Worm (Caenorhabditis elegans): ENCODE data around the gene T08A11.1.

ce11 chrIII:4223668-4224127, 39.2 kb downstream of the T08A11.1 start:
- TF ChIP-seq snpc-4 (tag; optimal IDR thresholded peaks at IDR 0.05): peak; percentile 11
- peak; percentile 88 for TF ChIP-seq nhr-11 (tag; optimal IDR thresholded peaks at IDR 0.05)
- TF ChIP-seq ztf-11 (tag; optimal IDR thresholded peaks at IDR 0.05): no peak
- TF ChIP-seq lin-39 (tag; optimal IDR thresholded peaks at IDR 0.05): peak; percentile 95

All from whole organism, L3 larva.